Worm (Caenorhabditis elegans) whole organism, L2 larva: ENCODE results near the gene C06A1.6.
A peak's percentile ranks its signal among the peaks of the same experiment; 100 is the strongest.

Experiments
- C34F6.9 ChIP-seq: fragments of 150-350 bp; optimal IDR thresholded peaks from 2 replicates; lab custom pipeline; 2014; ENCODE audit warnings: missing biosample characterization, missing genetic modification characterization
- aly-2 ChIP-seq: fragments of 150-350 bp; optimal IDR thresholded peaks from 2 replicates; lab custom pipeline; 2014; ENCODE audit warnings: missing biosample characterization, missing genetic modification characterization
- ama-1 ChIP-seq: fragments of 150-350 bp; optimal IDR thresholded peaks from 2 replicates; lab custom pipeline; 2018; ENCODE audit warnings: inconsistent platforms
- blmp-1 ChIP-seq: sonication (generic microtip); optimal IDR thresholded peaks from 2 replicates; lab custom pipeline; 2017; ENCODE audit warnings: missing genetic modification characterization, mild to moderate bottlenecking, missing compliant biosample characterization, antibody characterized with exemption, moderate library complexity; ENCODE audit not compliant: insufficient read depth
- ceh-16 ChIP-seq: fragments of 150-350 bp; optimal IDR thresholded peaks from 2 replicates; lab custom pipeline; 2014; ENCODE audit warnings: missing biosample characterization, missing genetic modification characterization
- ceh-82 ChIP-seq: fragments of 150-350 bp; optimal IDR thresholded peaks from 2 replicates; lab custom pipeline; 2014; ENCODE audit warnings: missing biosample characterization, missing genetic modification characterization
- elt-1 ChIP-seq: fragments of 150-350 bp; optimal IDR thresholded peaks from 2 replicates; lab custom pipeline; 2014; ENCODE audit warnings: missing biosample characterization, missing genetic modification characterization
- fos-1 ChIP-seq: fragments of 150-350 bp; optimal IDR thresholded peaks from 2 replicates; lab custom pipeline; 2014; ENCODE audit warnings: missing biosample characterization, missing genetic modification characterization
- lin-13 ChIP-seq: fragments of 150-350 bp; optimal IDR thresholded peaks from 2 replicates; lab custom pipeline; 2014; ENCODE audit warnings: missing biosample characterization, missing genetic modification reagents, missing genetic modification characterization
- lsy-2 ChIP-seq, 2 experiments: fragments of 150-350 bp in 1 of 2; sonication (generic microtip) in 1 of 2; optimal IDR thresholded peaks; 2 replicates each; lab custom pipeline; 2014 to 2017; ENCODE audit warnings: missing biosample characterization in 2 of 2, missing genetic modification characterization in 2 of 2
- mdl-1 ChIP-seq, 2 experiments: fragments of 150-350 bp in 1 of 2; sonication (generic microtip) in 1 of 2; optimal IDR thresholded peaks; 2 replicates each; lab custom pipeline; 2017; ENCODE audit warnings: missing biosample characterization in 2 of 2, missing genetic modification characterization in 2 of 2
- nhr-12 ChIP-seq: fragments of 150-350 bp; optimal IDR thresholded peaks from 2 replicates; lab custom pipeline; 2014; ENCODE audit warnings: missing biosample characterization, missing genetic modification characterization
- nhr-129 ChIP-seq: fragments of 150-350 bp; optimal IDR thresholded peaks from 2 replicates; lab custom pipeline; 2014; ENCODE audit warnings: missing biosample characterization, missing genetic modification characterization
- nhr-23 ChIP-seq: fragments of 150-350 bp; optimal IDR thresholded peaks from 2 replicates; lab custom pipeline; 2014; ENCODE audit warnings: missing biosample characterization, missing genetic modification reagents, missing genetic modification characterization
- nhr-237 ChIP-seq: fragments of 150-350 bp; optimal IDR thresholded peaks from 2 replicates; lab custom pipeline; 2014; ENCODE audit warnings: missing biosample characterization, missing genetic modification characterization
- nhr-25 ChIP-seq: fragments of 150-350 bp; sonication (generic microtip); optimal IDR thresholded peaks from 3 replicates; lab custom pipeline; 2014; ENCODE audit warnings: missing biosample characterization, missing genetic modification characterization
- nhr-77 ChIP-seq: fragments of 150-350 bp; optimal IDR thresholded peaks from 2 replicates; lab custom pipeline; 2014; ENCODE audit warnings: missing biosample characterization, missing genetic modification characterization
- peb-1 ChIP-seq: fragments of 150-350 bp; optimal IDR thresholded peaks from 2 replicates; lab custom pipeline; 2014; ENCODE audit warnings: missing biosample characterization, missing genetic modification characterization
- sem-4 ChIP-seq: fragments of 150-350 bp; optimal IDR thresholded peaks from 2 replicates; lab custom pipeline; 2014; ENCODE audit warnings: missing biosample characterization, missing genetic modification reagents, missing genetic modification characterization
- sma-3 ChIP-seq: sonication (generic microtip); optimal IDR thresholded peaks from 2 replicates; lab custom pipeline; 2016; ENCODE audit warnings: missing genetic modification reagents, missing genetic modification characterization, missing compliant biosample characterization
- sma-9 ChIP-seq, 2 experiments: fragments of 150-350 bp in 1 of 2; sonication (generic microtip) in 1 of 2; optimal IDR thresholded peaks; 2 replicates each; lab custom pipeline; 2014 to 2016; ENCODE audit warnings: missing genetic modification characterization in 2 of 2, mild to moderate bottlenecking in 1 of 2, missing biosample characterization in 1 of 2, missing compliant biosample characterization in 1 of 2, missing genetic modification reagents in 1 of 2, moderate library complexity in 1 of 2
- snpc-4 ChIP-seq: fragments of 150-350 bp; optimal IDR thresholded peaks from 2 replicates; lab custom pipeline; 2014; ENCODE audit warnings: missing biosample characterization, missing genetic modification characterization
- zag-1 ChIP-seq: fragments of 150-350 bp; optimal IDR thresholded peaks from 2 replicates; lab custom pipeline; 2014; ENCODE audit warnings: missing biosample characterization, missing genetic modification characterization

Gene C06A1.6

ce11 chrII:10523031-10523430 is 41.4 kb downstream of the C06A1.6 start:
- TF ChIP-seq C34F6.9 (tag; lab: Kevin White, UChicago) (no peak), blmp-1 (tag; lab: Kevin White, UChicago) (peak; percentile 57)

- no peak for TF ChIP-seq nhr-25 (tag; lab: Kevin White, UChicago)
- no peak for TF ChIP-seq mdl-1 (tag; optimal IDR thresholded peaks at IDR 0.05; lab: Kevin White, UChicago)
- no peak for TF ChIP-seq nhr-77 (tag; lab: Kevin White, UChicago)
- TF ChIP-seq lin-13 (GFP tag; lab: Kevin White, UChicago), result no peak
Measured at ce11 chrII:10519863-10520262, 44.6 kb downstream of the C06A1.6 start.

ce11 chrII:10519017-10519416 is 45.5 kb downstream of the C06A1.6 start, which contains the start of gene F59B10.4:
Gene F59B10.4, minus strand, starts transcription at chrII:10519117.
- TF ChIP-seq nhr-23 (tag; lab: Kevin White, UChicago), result no peak
- no peak for TF ChIP-seq ceh-82
- TF ChIP-seq nhr-12 (tag; lab: Kevin White, UChicago), result no peak
- TF ChIP-seq aly-2 (tag; lab: Kevin White, UChicago), result no peak
- TF ChIP-seq ama-1, result no peak
- no peak for TF ChIP-seq C34F6.9 (tag; lab: Kevin White, UChicago)
- TF ChIP-seq zag-1, result no peak
- TF ChIP-seq, all 48 proteins: peak for 0

- TF ChIP-seq sma-9 (GFP tag; optimal IDR thresholded peaks at IDR 0.05; lab: Kevin White, UChicago) (peak; percentile 10), sma-9 (tag; optimal IDR thresholded peaks at IDR 0.05; lab: Kevin White, UChicago) (no peak), snpc-4 (tag; lab: Kevin White, UChicago) (no peak), nhr-237 (tag; lab: Kevin White, UChicago) (no peak), elt-1 (tag; lab: Kevin White, UChicago) (no peak), blmp-1 (tag; lab: Kevin White, UChicago) (peak; percentile 58), nhr-129 (peak; percentile 41), lsy-2 (tag; optimal IDR thresholded peaks at IDR 0.05; lab: Kevin White, UChicago) (no peak), mdl-1 (tag; optimal IDR thresholded peaks at IDR 0.05; lab: Kevin White, UChicago) (no peak), peb-1 (tag; lab: Kevin White, UChicago) (no peak), nhr-25 (tag; lab: Kevin White, UChicago) (peak; percentile 17), ceh-16 (tag; lab: Kevin White, UChicago) (no peak)
Measured at ce11 chrII:10516375-10516774, 48.1 kb downstream of the C06A1.6 start.

- peak; percentile 20 for TF ChIP-seq nhr-129
- no peak for TF ChIP-seq snpc-4 (tag; lab: Kevin White, UChicago)
- no peak for TF ChIP-seq elt-1 (tag; lab: Kevin White, UChicago)
- peak; percentile 64 for TF ChIP-seq sma-3
- TF ChIP-seq sem-4 (tag; lab: Kevin White, UChicago), result no peak
- peak; percentile 12 for TF ChIP-seq fos-1 (tag; lab: Kevin White, UChicago)
- TF ChIP-seq sma-9 (GFP tag; optimal IDR thresholded peaks at IDR 0.05; lab: Kevin White, UChicago), result peak; percentile 50
- no peak for TF ChIP-seq sma-9 (tag; optimal IDR thresholded peaks at IDR 0.05; lab: Kevin White, UChicago)
Measured at ce11 chrII:10515422-10515821, 49.1 kb downstream of the C06A1.6 start.
